Worm (Caenorhabditis elegans) whole organism, L4 larva: ENCODE results near the gene mmab-1.

ENCODE experiments used
- F10B5.3 ChIP-seq: sonication (generic microtip); optimal IDR thresholded peaks from 2 replicates; lab custom pipeline; 2016; ENCODE audit warnings: mild to moderate bottlenecking, missing genetic modification characterization, missing compliant biosample characterization
- T20F7.1 ChIP-seq: fragments of 200-800 bp; sonication (Bioruptor generic); optimal IDR thresholded peaks from 2 replicates; lab custom pipeline; 2018; ENCODE audit warnings: mild to moderate bottlenecking, missing genetic modification characterization, missing compliant biosample characterization
- ZK337.2 ChIP-seq: fragments of 200-800 bp; sonication (Bioruptor generic); IDR thresholded peaks from 2 replicates; pipeline ENCODE4 v1.3.6; 2022; ENCODE audit warnings: missing genetic modification reagents, missing genetic modification characterization, missing compliant biosample characterization
- aha-1 ChIP-seq: fragments of 150-350 bp; peaks from one replicate; lab custom pipeline; 2014; ENCODE audit warnings: missing biosample characterization, missing genetic modification characterization
- ceh-28 ChIP-seq: fragments of 150-350 bp; optimal IDR thresholded peaks from 2 replicates; lab custom pipeline; 2014; ENCODE audit warnings: missing biosample characterization, missing genetic modification reagents, missing genetic modification characterization
- ceh-32 ChIP-seq: sonication (generic microtip); optimal IDR thresholded peaks from 2 replicates; lab custom pipeline; 2016; ENCODE audit warnings: mild to moderate bottlenecking, missing genetic modification characterization, missing compliant biosample characterization; ENCODE audit not compliant: poor library complexity
- ceh-44 ChIP-seq: fragments of 200-800 bp; sonication (Bioruptor generic); IDR thresholded peaks from 2 replicates; pipeline ENCODE4 v1.3.6; 2022; ENCODE audit warnings: missing genetic modification reagents, missing genetic modification characterization, missing compliant biosample characterization
- ceh-82 ChIP-seq: sonication (generic microtip); optimal IDR thresholded peaks from 2 replicates; lab custom pipeline; 2017; ENCODE audit warnings: missing biosample characterization, missing genetic modification characterization
- ces-1 ChIP-seq: fragments of 150-350 bp; sonication (generic microtip); optimal IDR thresholded peaks from 4 replicates; lab custom pipeline; 2014; ENCODE audit warnings: missing biosample characterization, missing genetic modification reagents, missing genetic modification characterization
- dmd-8 ChIP-seq: fragments of 200-800 bp; sonication (Bioruptor generic); IDR thresholded peaks from 2 replicates; pipeline ENCODE4 v1.3.6; 2022; ENCODE audit warnings: missing genetic modification characterization, missing compliant biosample characterization
- egl-27 ChIP-seq: sonication (generic microtip); optimal IDR thresholded peaks from 3 replicates; lab custom pipeline; 2017; ENCODE audit warnings: missing biosample characterization, missing genetic modification reagents, missing genetic modification characterization
- fkh-10 ChIP-seq: fragments of 150-350 bp; optimal IDR thresholded peaks from 2 replicates; lab custom pipeline; 2014; ENCODE audit warnings: missing biosample characterization, missing genetic modification reagents, missing genetic modification characterization
- hlh-30 ChIP-seq: sonication (generic microtip); optimal IDR thresholded peaks from 2 replicates; lab custom pipeline; 2017; ENCODE audit warnings: antibody characterized with exemption, mild to moderate bottlenecking, missing genetic modification characterization, missing compliant biosample characterization; ENCODE audit not compliant: insufficient read depth
- hmg-1.1 ChIP-seq: fragments of 200-800 bp; sonication (Bioruptor generic); IDR thresholded peaks from 2 replicates; pipeline ENCODE4 v1.3.6; 2022; ENCODE audit warnings: missing genetic modification reagents, missing genetic modification characterization, missing compliant biosample characterization
- lir-3 ChIP-seq: sonication (generic microtip); optimal IDR thresholded peaks from 2 replicates; lab custom pipeline; 2016; ENCODE audit warnings: mild to moderate bottlenecking, missing genetic modification characterization, missing compliant biosample characterization
- lsy-2 ChIP-seq, 2 experiments: fragments of 150-350 bp in 1 of 2; sonication (generic microtip) in 1 of 2; optimal IDR thresholded peaks; 2 replicates each; lab custom pipeline; 2014 to 2017; ENCODE audit warnings: missing biosample characterization in 2 of 2, missing genetic modification characterization in 2 of 2
- mxl-2 ChIP-seq: fragments of 200-800 bp; sonication (Bioruptor generic); conservative IDR thresholded peaks from 2 replicates; pipeline ENCODE4 v1.3.6; 2022; ENCODE audit warnings: missing genetic modification reagents, missing genetic modification characterization, missing compliant biosample characterization
- mxl-3 ChIP-seq: fragments of 200-800 bp; sonication (Bioruptor generic); optimal IDR thresholded peaks from 2 replicates; lab custom pipeline; 2018; ENCODE audit warnings: mild to moderate bottlenecking, missing genetic modification characterization, missing compliant biosample characterization
- nhr-102 ChIP-seq: sonication (generic microtip); optimal IDR thresholded peaks from 2 replicates; lab custom pipeline; 2016; ENCODE audit warnings: mild to moderate bottlenecking, missing genetic modification characterization, moderate library complexity, missing compliant biosample characterization
- nhr-11 ChIP-seq: fragments of 150-350 bp; optimal IDR thresholded peaks from 2 replicates; lab custom pipeline; 2014; ENCODE audit warnings: missing biosample characterization, missing genetic modification characterization
- nhr-111 ChIP-seq: fragments of 200-800 bp; sonication (Bioruptor generic); optimal IDR thresholded peaks from 2 replicates; lab custom pipeline; 2018; ENCODE audit warnings: mild to moderate bottlenecking, missing genetic modification characterization, missing compliant biosample characterization
- nhr-76 ChIP-seq: fragments of 150-350 bp; optimal IDR thresholded peaks from 2 replicates; lab custom pipeline; 2014; ENCODE audit warnings: missing biosample characterization, missing genetic modification characterization
- php-3 ChIP-seq: fragments of 200-800 bp; sonication (Bioruptor generic); IDR thresholded peaks from 2 replicates; pipeline ENCODE4 v1.3.6; 2022; ENCODE audit warnings: missing genetic modification reagents, missing genetic modification characterization, missing compliant biosample characterization
- snpc-1.2 ChIP-seq: fragments of 200-800 bp; sonication (Bioruptor generic); IDR thresholded peaks from 2 replicates; pipeline ENCODE4 v1.3.6; 2022; ENCODE audit warnings: missing genetic modification reagents, missing genetic modification characterization, missing compliant biosample characterization
- spr-3 ChIP-seq: fragments of 200-800 bp; sonication (Bioruptor generic); optimal IDR thresholded peaks from 2 replicates; lab custom pipeline; 2018; ENCODE audit warnings: mild to moderate bottlenecking, missing genetic modification characterization, missing compliant biosample characterization
- unc-62 ChIP-seq, 3 experiments: fragments of 150-350 bp in 1 of 3; sonication (generic microtip); optimal IDR thresholded peaks in 2 of 3; peaks in 1 of 3; 1 replicate in 1 of 3; 2 replicates in 2 of 3; lab custom pipeline; 2014 to 2017; ENCODE audit warnings: missing biosample characterization in 3 of 3, missing genetic modification characterization in 3 of 3, missing genetic modification reagents in 3 of 3, missing genotype in 1 of 3
- zag-1 ChIP-seq: fragments of 150-350 bp; optimal IDR thresholded peaks from 2 replicates; lab custom pipeline; 2014; ENCODE audit warnings: missing biosample characterization, missing genetic modification characterization
- zfp-2 ChIP-seq: sonication (generic microtip); optimal IDR thresholded peaks from 2 replicates; lab custom pipeline; 2016; ENCODE audit warnings: mild to moderate bottlenecking, missing genetic modification characterization, missing compliant biosample characterization
- zip-2 ChIP-seq: fragments of 150-350 bp; optimal IDR thresholded peaks from 2 replicates; lab custom pipeline; 2014; ENCODE audit warnings: missing biosample characterization, missing genetic modification characterization
- ztf-11 ChIP-seq: fragments of 150-350 bp; optimal IDR thresholded peaks from 2 replicates; lab custom pipeline; 2014; ENCODE audit warnings: missing biosample characterization, missing genetic modification characterization
- ztf-7 ChIP-seq: fragments of 150-350 bp; optimal IDR thresholded peaks from 2 replicates; lab custom pipeline; 2014; ENCODE audit warnings: missing biosample characterization, missing genetic modification characterization

Gene mmab-1

DNA sequence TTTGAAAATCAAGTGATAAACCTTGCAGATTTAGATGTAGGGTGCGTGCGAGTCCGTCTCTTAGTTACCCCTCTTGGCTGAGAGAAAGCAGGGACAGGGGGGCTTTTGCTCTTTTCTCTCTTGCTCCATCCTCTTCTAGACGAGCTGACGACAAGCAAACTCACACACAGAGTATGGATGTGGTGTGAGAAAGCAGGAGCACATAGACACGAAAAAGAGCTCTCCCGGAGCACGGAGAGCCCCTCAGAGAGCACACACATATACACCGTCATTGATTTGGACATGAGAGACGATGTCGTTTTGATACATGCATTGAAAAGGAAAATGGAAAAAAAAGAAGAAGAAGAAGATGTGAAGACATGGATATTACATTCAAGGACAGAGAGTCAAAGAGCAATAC is 46.3 kb downstream of the mmab-1 start:
- TF ChIP-seq hmg-1.1 (GFP tag; lab: Robert Waterston, UW) (peak; percentile 53; the same call in 1 of the 2 replicates), F10B5.3 (no peak), ztf-7 (no peak), unc-62 (GFP tag; optimal IDR thresholded peaks at IDR 0.05 in 1 of 2; lab: Kevin White, UChicago) (peak in 1 of 2 experiments; percentile 77), unc-62 (tag; optimal IDR thresholded peaks at IDR 0.05; lab: Kevin White, UChicago) (no peak), nhr-11 (no peak)

DNA sequence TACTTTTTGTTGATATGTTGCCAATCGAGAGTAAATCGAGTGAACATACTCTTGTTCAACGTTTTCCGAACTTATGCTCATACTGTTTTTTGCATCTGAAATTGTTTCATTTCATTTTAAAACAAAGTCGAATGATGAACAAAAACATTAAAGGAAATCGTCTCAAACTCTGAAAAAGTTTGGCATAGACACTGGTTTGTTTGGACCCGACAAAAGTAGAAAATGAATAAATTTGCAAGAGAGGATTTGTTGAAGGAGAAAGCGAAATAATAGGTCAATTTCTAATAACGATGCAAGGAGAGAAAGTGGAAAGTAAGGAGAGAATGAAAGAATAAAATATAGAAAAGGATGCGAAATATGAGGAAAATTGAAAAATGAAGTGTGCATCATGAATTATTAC is 47.2 kb downstream of the mmab-1 start, which contains the start of gene C35D10.12:
Gene C35D10.12, minus strand, starts transcription at position 101 of the 400 bp plus-strand sequence.
- TF ChIP-seq php-3 (GFP tag; lab: Robert Waterston, UW) (no peak), snpc-1.2 (GFP tag; lab: Robert Waterston, UW) (no peak), egl-27 (tag; lab: Kevin White, UChicago) (no peak), ceh-44 (GFP tag; lab: Robert Waterston, UW) (no peak), mxl-2 (no peak), mxl-3 (no peak), F10B5.3 (no peak), ztf-11 (tag; lab: Kevin White, UChicago) (no peak), ceh-32 (tag; lab: Kevin White, UChicago) (no peak), lsy-2 (tag; optimal IDR thresholded peaks at IDR 0.05; lab: Kevin White, UChicago) (no peak), spr-3 (no peak), hmg-1.1 (GFP tag; lab: Robert Waterston, UW) (no peak), ZK337.2 (GFP tag; lab: Robert Waterston, UW) (no peak), nhr-102 (tag; lab: Kevin White, UChicago) (no peak), zip-2 (tag; lab: Kevin White, UChicago) (no peak), nhr-111 (GFP tag; lab: Kevin White, UChicago) (no peak), dmd-8 (no peak), ces-1 (GFP tag; lab: Kevin White, UChicago) (no peak)

DNA sequence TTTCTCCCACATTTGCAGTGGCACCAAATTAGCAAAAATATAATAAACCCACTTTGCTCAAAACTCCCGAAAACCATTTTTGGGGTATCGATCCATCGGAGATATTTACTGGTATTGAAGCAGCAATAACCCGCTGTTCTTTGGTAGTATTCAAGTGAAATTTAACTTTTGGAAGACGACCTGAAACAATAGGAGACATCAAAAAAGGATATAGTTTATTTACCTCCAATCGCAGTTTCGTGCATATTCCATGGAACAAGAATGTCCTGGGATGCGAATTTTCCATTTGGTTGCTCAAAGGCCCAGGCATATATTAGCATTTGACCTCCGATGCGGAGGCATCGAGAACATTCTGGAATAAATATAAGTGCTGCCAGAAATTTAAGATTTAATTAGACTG is 48.5 kb downstream of the mmab-1 start:
- peak; percentile 96 for TF ChIP-seq aha-1 (tag; lab: Kevin White, UChicago)
- no peak for TF ChIP-seq zag-1

DNA sequence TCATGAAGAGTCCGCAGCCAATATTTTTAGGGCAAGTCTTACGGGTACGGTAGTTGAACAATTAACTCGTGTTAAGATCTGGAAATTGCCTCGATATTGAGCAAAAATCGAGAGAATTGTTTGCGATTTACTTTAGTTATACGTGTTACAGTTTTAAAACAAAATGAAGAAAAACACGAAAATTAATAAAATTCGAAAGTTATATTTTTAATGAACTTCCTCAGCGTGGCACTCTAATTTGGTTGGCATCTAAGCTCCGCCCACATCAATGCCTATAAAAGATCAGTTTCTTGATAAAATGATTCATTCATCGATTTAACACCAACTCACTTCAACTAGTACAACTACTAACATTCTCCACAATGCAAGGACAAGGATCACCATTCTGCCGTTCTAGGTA is 51.4 kb downstream of the mmab-1 start, which contains the start of gene gipc-1:
Gene gipc-1, plus strand, starts transcription at position 301 of the 400 bp plus-strand sequence.
- TF ChIP-seq fkh-10 (no peak), ceh-82 (tag; lab: Kevin White, UChicago) (no peak), ceh-32 (tag; lab: Kevin White, UChicago) (no peak), nhr-76 (tag; lab: Kevin White, UChicago) (no peak), ces-1 (GFP tag; lab: Kevin White, UChicago) (no peak), hlh-30 (no peak), ztf-11 (tag; lab: Kevin White, UChicago) (no peak), lir-3 (tag; lab: Kevin White, UChicago) (no peak), zfp-2 (tag; lab: Kevin White, UChicago) (no peak), T20F7.1 (GFP tag; lab: Kevin White, UChicago) (no peak), php-3 (GFP tag; lab: Robert Waterston, UW) (no peak), ceh-28 (tag; lab: Kevin White, UChicago) (no peak)
